Worm (Caenorhabditis elegans) whole organism, midembryonic: ENCODE measurements around the gene decr-1.3.

Experiments used
- T22C8.4 ChIP-seq: fragments of 200-800 bp; sonication (Bioruptor generic); IDR thresholded peaks from 2 replicates; pipeline ENCODE4 v1.3.6; 2022; ENCODE audit warnings: missing genetic modification characterization, missing compliant biosample characterization
- cog-1 ChIP-seq: sonication (generic microtip); optimal IDR thresholded peaks from 2 replicates; lab custom pipeline; 2016; ENCODE audit warnings: missing genetic modification characterization, missing compliant biosample characterization
- flt-1 ChIP-seq: fragments of 200-800 bp; sonication (Bioruptor generic); IDR thresholded peaks from 2 replicates; pipeline ENCODE4 v1.3.6; 2022; ENCODE audit warnings: missing genetic modification characterization, missing compliant biosample characterization
- klf-2 ChIP-seq: fragments of 200-800 bp; sonication (Bioruptor generic); conservative IDR thresholded peaks from 2 replicates; pipeline ENCODE4 v1.3.6; 2022; ENCODE audit warnings: missing genetic modification reagents, missing genetic modification characterization, missing compliant biosample characterization
- med-1 ChIP-seq: sonication (generic microtip); optimal IDR thresholded peaks from 2 replicates; lab custom pipeline; 2017; ENCODE audit warnings: missing genetic modification characterization, mild to moderate bottlenecking, missing compliant biosample characterization, antibody characterized with exemption, missing genetic modification reagents; ENCODE audit not compliant: insufficient read depth
- ref-1 ChIP-seq: fragments of 200-800 bp; sonication (Bioruptor generic); conservative IDR thresholded peaks from 2 replicates; pipeline ENCODE4 v1.3.6; 2022; ENCODE audit warnings: missing genetic modification reagents, missing genetic modification characterization, missing compliant biosample characterization
- tab-1 ChIP-seq: fragments of 200-800 bp; sonication (Bioruptor generic); IDR thresholded peaks from 2 replicates; pipeline ENCODE4 v1.3.6; 2022; ENCODE audit warnings: missing genetic modification characterization, missing compliant biosample characterization
- ztf-23 ChIP-seq: fragments of 200-800 bp; sonication (Bioruptor generic); IDR thresholded peaks from 2 replicates; pipeline ENCODE4 v1.3.6; 2022; ENCODE audit warnings: missing genetic modification reagents, missing genetic modification characterization, missing compliant biosample characterization
- ztf-29 ChIP-seq: fragments of 200-800 bp; sonication (Bioruptor generic); IDR thresholded peaks from 2 replicates; pipeline ENCODE4 v1.3.6; 2022; ENCODE audit warnings: missing genetic modification reagents, missing genetic modification characterization, missing compliant biosample characterization

Gene decr-1.3

ce11 chrII:8173449-8173848 is at the start of gene decr-1.3, which contains the start of gene T05C12.1:
Gene decr-1.3, minus strand, starts transcription at chrII:8173549.
Gene T05C12.1, plus strand, starts transcription at chrII:8173680.
- TF ChIP-seq ztf-23 (GFP tag; lab: Robert Waterston, UW) (no peak), ref-1 (GFP tag; lab: Robert Waterston, UW) (no peak), flt-1 (GFP tag; lab: Robert Waterston, UW) (no peak), tab-1 (no peak), med-1 (GFP tag; lab: Kevin White, UChicago) (no peak), T22C8.4 (GFP tag; lab: Robert Waterston, UW) (no peak), ztf-29 (GFP tag; lab: Robert Waterston, UW) (no peak), cog-1 (tag; lab: Kevin White, UChicago) (no peak), klf-2 (GFP tag; lab: Robert Waterston, UW) (no peak)

- TF ChIP-seq flt-1 (GFP tag; lab: Robert Waterston, UW) (no peak), klf-2 (GFP tag; lab: Robert Waterston, UW) (no peak), ztf-29 (GFP tag; lab: Robert Waterston, UW) (no peak), ztf-23 (GFP tag; lab: Robert Waterston, UW) (no peak), T22C8.4 (GFP tag; lab: Robert Waterston, UW) (no peak), cog-1 (tag; lab: Kevin White, UChicago) (no peak), tab-1 (no peak), med-1 (GFP tag; lab: Kevin White, UChicago) (no peak), ref-1 (GFP tag; lab: Robert Waterston, UW) (no peak)
These were observed 49.1 kb upstream of the decr-1.3 start, which contains the start of gene dab-1 for ce11 chrII:8222309-8223065. Gene dab-1, plus strand, starts transcription at chrII:8222386.

- TF ChIP-seq ref-1 (GFP tag; lab: Robert Waterston, UW) = no peak
- no peak for TF ChIP-seq klf-2 (GFP tag; lab: Robert Waterston, UW)
- no peak for TF ChIP-seq tab-1
- no peak for TF ChIP-seq T22C8.4 (GFP tag; lab: Robert Waterston, UW)
- no peak for TF ChIP-seq ztf-23 (GFP tag; lab: Robert Waterston, UW)
- TF ChIP-seq flt-1 (GFP tag; lab: Robert Waterston, UW) = no peak
- no peak for TF ChIP-seq med-1 (GFP tag; lab: Kevin White, UChicago)
- TF ChIP-seq cog-1 (tag; lab: Kevin White, UChicago) = no peak
- no peak for TF ChIP-seq ztf-29 (GFP tag; lab: Robert Waterston, UW)
These were observed 46.9 kb upstream of the decr-1.3 start for ce11 chrII:8220267-8220666.

- TF ChIP-seq med-1 (GFP tag; lab: Kevin White, UChicago) (no peak), klf-2 (GFP tag; lab: Robert Waterston, UW) (no peak), ztf-23 (GFP tag; lab: Robert Waterston, UW) (no peak), T22C8.4 (GFP tag; lab: Robert Waterston, UW) (no peak), tab-1 (no peak), flt-1 (GFP tag; lab: Robert Waterston, UW) (no peak), ztf-29 (GFP tag; lab: Robert Waterston, UW) (no peak), ref-1 (GFP tag; lab: Robert Waterston, UW) (no peak), cog-1 (tag; lab: Kevin White, UChicago) (no peak)
These were observed 44.9 kb upstream of the decr-1.3 start for ce11 chrII:8218266-8218665.

- TF ChIP-seq flt-1 (GFP tag; lab: Robert Waterston, UW) = no peak
- TF ChIP-seq klf-2 (GFP tag; lab: Robert Waterston, UW) = no peak
- TF ChIP-seq ztf-23 (GFP tag; lab: Robert Waterston, UW) = no peak
- no peak for TF ChIP-seq ref-1 (GFP tag; lab: Robert Waterston, UW)
- TF ChIP-seq T22C8.4 (GFP tag; lab: Robert Waterston, UW) = no peak
- no peak for TF ChIP-seq med-1 (GFP tag; lab: Kevin White, UChicago)
- TF ChIP-seq cog-1 (tag; lab: Kevin White, UChicago) = no peak
- TF ChIP-seq tab-1 = no peak
- no peak for TF ChIP-seq ztf-29 (GFP tag; lab: Robert Waterston, UW)
These were observed 43.6 kb upstream of the decr-1.3 start, which contains the start of gene ifg-1 for ce11 chrII:8216922-8217321. Gene ifg-1, plus strand, starts transcription at chrII:8217222.

ce11 chrII:8216433-8216832 is 43.1 kb upstream of the decr-1.3 start, which contains the start of gene M110.3:
Gene M110.3, minus strand, starts transcription at chrII:8216616.
- TF ChIP-seq ztf-29 (GFP tag; lab: Robert Waterston, UW) (no peak), cog-1 (tag; lab: Kevin White, UChicago) (no peak), T22C8.4 (GFP tag; lab: Robert Waterston, UW) (peak; percentile 63; the same call in 1 of the 2 replicates), ztf-23 (GFP tag; lab: Robert Waterston, UW) (no peak)

ce11 chrII:8214367-8214766 is 41.0 kb upstream of the decr-1.3 start, which contains the start of gene M110.10:
Gene M110.10, minus strand, starts transcription at chrII:8214467.
- TF ChIP-seq ztf-29 (GFP tag; lab: Robert Waterston, UW) (no peak), klf-2 (GFP tag; lab: Robert Waterston, UW) (no peak), ref-1 (GFP tag; lab: Robert Waterston, UW) (no peak), flt-1 (GFP tag; lab: Robert Waterston, UW) (no peak), tab-1 (no peak), cog-1 (tag; lab: Kevin White, UChicago) (no peak), T22C8.4 (GFP tag; lab: Robert Waterston, UW) (no peak), med-1 (GFP tag; lab: Kevin White, UChicago) (no peak), ztf-23 (GFP tag; lab: Robert Waterston, UW) (no peak)

ce11 chrII:8212680-8213079 is 39.3 kb upstream of the decr-1.3 start, which contains the start of gene twk-3:
Gene twk-3, minus strand, starts transcription at chrII:8212780.
- TF ChIP-seq T22C8.4 (GFP tag; lab: Robert Waterston, UW) (no peak), klf-2 (GFP tag; lab: Robert Waterston, UW) (no peak), ztf-29 (GFP tag; lab: Robert Waterston, UW) (no peak)

- TF ChIP-seq cog-1 (tag; lab: Kevin White, UChicago) (no peak), flt-1 (GFP tag; lab: Robert Waterston, UW) (no peak), tab-1 (no peak), ztf-23 (GFP tag; lab: Robert Waterston, UW) (no peak), ref-1 (GFP tag; lab: Robert Waterston, UW) (no peak), med-1 (GFP tag; lab: Kevin White, UChicago) (no peak), T22C8.4 (GFP tag; lab: Robert Waterston, UW) (no peak), klf-2 (GFP tag; lab: Robert Waterston, UW) (no peak), ztf-29 (GFP tag; lab: Robert Waterston, UW) (no peak)
These were observed 36.1 kb upstream of the decr-1.3 start, which contains the start of gene M110.8 for ce11 chrII:8209476-8209875. Gene M110.8, minus strand, starts transcription at chrII:8209576.
